Worm (Caenorhabditis elegans): ENCODE results near the gene T01B6.1.

DNA sequence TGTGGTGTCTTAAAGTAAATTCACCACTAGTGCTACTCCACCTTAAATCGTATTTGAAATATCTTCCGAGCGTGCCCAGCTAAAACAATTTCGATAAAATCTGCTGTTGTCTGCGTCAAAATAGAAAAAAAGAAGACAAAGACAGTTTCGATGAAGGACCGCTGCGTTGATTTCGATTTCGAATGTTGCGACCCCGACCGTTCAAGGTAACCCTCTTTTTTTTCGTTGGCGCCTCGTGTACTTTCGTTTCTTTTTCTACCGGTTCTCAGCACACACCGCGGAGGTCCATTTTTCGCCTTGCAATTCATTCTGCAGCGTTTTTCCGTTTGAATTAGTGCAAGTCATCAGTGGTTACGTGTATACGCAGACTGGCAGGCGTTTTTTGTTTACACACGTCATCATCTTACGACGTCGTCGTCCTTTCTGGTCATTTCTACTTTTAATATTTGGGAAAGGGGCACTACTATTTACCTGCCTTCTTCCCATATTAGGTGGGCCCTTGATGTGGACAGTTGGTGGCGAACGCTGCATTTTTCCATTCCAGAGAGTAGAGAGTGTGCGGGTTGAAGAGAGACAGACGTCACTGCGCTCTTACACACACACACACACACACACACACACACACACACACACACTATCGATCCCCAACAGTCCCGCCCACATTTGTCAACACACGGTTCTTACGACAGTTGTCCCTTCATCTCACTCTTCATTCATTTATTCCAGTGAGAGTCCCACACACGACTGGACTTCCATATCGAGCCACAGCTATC lies 32.7 kb downstream of the T01B6.1 start:
- TF ChIP-seq flt-1 (GFP tag; IDR thresholded peaks at IDR 0.05): no peak
- TF ChIP-seq ztf-23 (GFP tag; IDR thresholded peaks at IDR 0.05): no peak
- peak; percentile 17; the same call in 1 of the 2 replicates for TF ChIP-seq T22C8.4 (GFP tag; IDR thresholded peaks at IDR 0.05)
- no peak for TF ChIP-seq ztf-29 (GFP tag; IDR thresholded peaks at IDR 0.05)
- no peak for TF ChIP-seq ref-1 (GFP tag; conservative IDR thresholded peaks at IDR 0.05)
- no peak for TF ChIP-seq klf-2 (GFP tag; conservative IDR thresholded peaks at IDR 0.05)
